Worm (Caenorhabditis elegans) whole organism, mixed stage, embryonic: ENCODE results near the gene srh-137.

Experiments used
- ceh-39 ChIP-seq: fragments of 150-350 bp; optimal IDR thresholded peaks from 2 replicates; lab custom pipeline; 2014; ENCODE audit warnings: missing biosample characterization, missing genetic modification characterization
- nhr-237 ChIP-seq: fragments of 150-350 bp; optimal IDR thresholded peaks from 2 replicates; lab custom pipeline; 2014; ENCODE audit warnings: missing biosample characterization, missing genetic modification characterization
- snpc-4 ChIP-seq: fragments of 150-350 bp; optimal IDR thresholded peaks from 2 replicates; lab custom pipeline; 2014; ENCODE audit warnings: missing biosample characterization, missing genetic modification characterization

DNA sequence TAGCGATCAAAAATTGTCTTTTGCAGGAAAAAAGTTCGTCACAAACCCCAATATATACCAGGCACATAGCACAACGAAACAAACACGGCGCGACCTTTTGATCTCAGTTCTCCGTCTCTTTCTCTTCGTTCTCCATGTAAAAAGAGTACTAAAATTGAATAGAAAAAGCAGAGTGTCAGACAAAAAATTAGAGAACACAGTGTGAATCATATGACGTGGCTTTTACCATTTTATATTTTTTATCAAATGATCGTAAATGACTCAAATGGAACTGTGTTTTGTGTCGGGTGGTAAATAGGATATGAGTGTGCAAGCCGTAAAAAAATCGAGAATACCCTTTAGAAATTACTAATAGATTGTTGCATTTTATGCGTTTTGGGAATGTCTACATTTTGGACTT, 9.5 kb upstream of the srh-137 start:
- TF ChIP-seq snpc-4 (tag; lab: Kevin White, UChicago) = no peak
- no peak for TF ChIP-seq ceh-39 (tag; lab: Kevin White, UChicago)
- TF ChIP-seq nhr-237 (tag; lab: Kevin White, UChicago) = no peak
